Worm (Caenorhabditis elegans) whole organism, L2 larva: ENCODE results near the gene tir-1.
"Not testable (repeated sequence)": the region's sequence is repeated elsewhere in the genome, so short reads cannot be mapped to it uniquely, and the experiment has no call there.

Source experiments
- C34F6.9 ChIP-seq: fragments of 150-350 bp; optimal IDR thresholded peaks from 2 replicates; lab custom pipeline; 2014; ENCODE audit warnings: missing biosample characterization, missing genetic modification characterization
- F13H6.1 ChIP-seq: sonication (generic microtip); optimal IDR thresholded peaks from 2 replicates; lab custom pipeline; 2016; ENCODE audit warnings: missing genetic modification characterization, missing compliant biosample characterization
- ceh-82 ChIP-seq: fragments of 150-350 bp; optimal IDR thresholded peaks from 2 replicates; lab custom pipeline; 2014; ENCODE audit warnings: missing biosample characterization, missing genetic modification characterization
- crh-2 ChIP-seq: sonication (generic microtip); optimal IDR thresholded peaks from 2 replicates; lab custom pipeline; 2017; ENCODE audit warnings: missing biosample characterization, missing genetic modification characterization
- egl-27 ChIP-seq: sonication (generic microtip); optimal IDR thresholded peaks from 3 replicates; lab custom pipeline; 2017; ENCODE audit warnings: missing biosample characterization, missing genetic modification reagents, missing genetic modification characterization
- elt-3 ChIP-seq: sonication (generic microtip); optimal IDR thresholded peaks from 2 replicates; lab custom pipeline; 2017; ENCODE audit warnings: missing biosample characterization, missing genetic modification characterization
- lin-11 ChIP-seq: fragments of 150-350 bp; sonication (generic microtip); optimal IDR thresholded peaks from 2 replicates; lab custom pipeline; 2014; ENCODE audit warnings: missing biosample characterization, missing genetic modification characterization, inconsistent platforms, mixed read lengths
- lin-39 ChIP-seq: fragments of 150-350 bp; optimal IDR thresholded peaks from 2 replicates; lab custom pipeline; 2014; ENCODE audit warnings: missing biosample characterization, missing genetic modification reagents, missing genetic modification characterization
- lsy-2 ChIP-seq, 2 experiments: fragments of 150-350 bp in 1 of 2; sonication (generic microtip) in 1 of 2; optimal IDR thresholded peaks; 2 replicates each; lab custom pipeline; 2014 to 2017; ENCODE audit warnings: missing biosample characterization in 2 of 2, missing genetic modification characterization in 2 of 2
- mbf-1 ChIP-seq: sonication (generic microtip); optimal IDR thresholded peaks from 2 replicates; lab custom pipeline; 2017; ENCODE audit warnings: missing biosample characterization, missing genetic modification characterization
- mdl-1 ChIP-seq, 2 experiments: fragments of 150-350 bp in 1 of 2; sonication (generic microtip) in 1 of 2; optimal IDR thresholded peaks; 2 replicates each; lab custom pipeline; 2017; ENCODE audit warnings: missing biosample characterization in 2 of 2, missing genetic modification characterization in 2 of 2
- nhr-10 ChIP-seq: sonication (generic microtip); optimal IDR thresholded peaks from 2 replicates; lab custom pipeline; 2017; ENCODE audit warnings: missing biosample characterization, missing genetic modification characterization
- nhr-12 ChIP-seq: fragments of 150-350 bp; optimal IDR thresholded peaks from 2 replicates; lab custom pipeline; 2014; ENCODE audit warnings: missing biosample characterization, missing genetic modification characterization
- nhr-25 ChIP-seq: fragments of 150-350 bp; sonication (generic microtip); optimal IDR thresholded peaks from 3 replicates; lab custom pipeline; 2014; ENCODE audit warnings: missing biosample characterization, missing genetic modification characterization
- nhr-6 ChIP-seq: fragments of 150-350 bp; optimal IDR thresholded peaks from 2 replicates; lab custom pipeline; 2014; ENCODE audit warnings: missing biosample characterization, missing genetic modification characterization
- peb-1 ChIP-seq: fragments of 150-350 bp; optimal IDR thresholded peaks from 2 replicates; lab custom pipeline; 2014; ENCODE audit warnings: missing biosample characterization, missing genetic modification characterization
- sma-3 ChIP-seq: sonication (generic microtip); optimal IDR thresholded peaks from 2 replicates; lab custom pipeline; 2016; ENCODE audit warnings: missing genetic modification reagents, missing genetic modification characterization, missing compliant biosample characterization
- sma-9 ChIP-seq, 2 experiments: fragments of 150-350 bp in 1 of 2; sonication (generic microtip) in 1 of 2; optimal IDR thresholded peaks; 2 replicates each; lab custom pipeline; 2014 to 2016; ENCODE audit warnings: missing genetic modification characterization in 2 of 2, mild to moderate bottlenecking in 1 of 2, missing biosample characterization in 1 of 2, missing compliant biosample characterization in 1 of 2, missing genetic modification reagents in 1 of 2, moderate library complexity in 1 of 2
- snpc-4 ChIP-seq: fragments of 150-350 bp; optimal IDR thresholded peaks from 2 replicates; lab custom pipeline; 2014; ENCODE audit warnings: missing biosample characterization, missing genetic modification characterization
- unc-55 ChIP-seq: fragments of 150-350 bp; sonication (generic microtip); optimal IDR thresholded peaks from 3 replicates; lab custom pipeline; 2014; ENCODE audit warnings: missing biosample characterization, missing genetic modification reagents, missing genetic modification characterization
- ztf-11 ChIP-seq: sonication (generic microtip); optimal IDR thresholded peaks from 2 replicates; lab custom pipeline; 2017; ENCODE audit warnings: missing biosample characterization, missing genetic modification characterization

The tir-1 gene

DNA sequence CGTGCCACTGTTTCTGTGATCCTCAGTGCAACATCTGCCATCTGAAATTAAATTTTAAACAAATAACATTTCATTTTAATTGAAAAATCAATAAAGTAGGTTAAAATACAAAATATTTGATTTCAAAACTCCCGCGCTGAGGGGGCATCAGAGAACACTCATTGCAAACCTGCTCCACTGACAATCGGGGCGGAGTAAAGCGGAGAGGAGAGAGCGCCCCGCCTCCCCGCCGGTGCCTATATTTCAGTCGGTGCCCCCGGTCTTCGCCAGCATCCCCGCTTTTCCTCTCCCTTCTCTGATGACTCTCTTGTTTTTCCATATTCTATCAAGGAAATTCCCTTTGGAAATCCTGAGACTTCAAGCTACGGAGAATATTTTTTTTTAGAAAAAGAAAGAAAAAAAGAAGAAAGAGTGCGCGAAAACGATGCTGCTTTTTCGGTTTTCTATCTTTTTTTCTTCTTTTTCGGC lies 38.5 kb downstream of the tir-1 start, which contains the start of gene brc-1 (continued):
- TF ChIP-seq F13H6.1 (tag; lab: Kevin White, UChicago) = peak; percentile 78
- TF ChIP-seq elt-3 (tag; lab: Kevin White, UChicago) = no peak
- TF ChIP-seq snpc-4 (tag; lab: Kevin White, UChicago) = peak; percentile 68
- peak; percentile 63 for TF ChIP-seq nhr-25
- peak; percentile 53 for TF ChIP-seq egl-27 (tag; lab: Kevin White, UChicago)

DNA sequence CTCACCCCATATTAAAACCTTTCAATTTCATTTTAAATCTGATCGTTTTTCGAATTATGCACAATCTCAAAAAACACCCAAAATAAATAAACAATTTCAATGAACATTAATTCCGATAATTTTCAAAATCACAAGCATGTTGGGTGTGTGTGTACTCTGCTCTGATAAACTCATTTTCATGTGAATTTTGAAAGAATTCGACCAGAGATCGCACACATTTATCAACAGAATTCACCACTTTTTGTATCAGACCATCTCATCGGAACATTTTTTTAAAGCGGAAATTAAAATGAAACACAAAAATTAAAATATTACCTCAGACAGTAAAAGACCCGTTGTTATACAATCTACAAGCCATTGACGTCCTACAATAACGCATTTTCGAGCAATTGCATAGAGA lies 43.4 kb downstream of the tir-1 start:
- TF ChIP-seq sma-9 (GFP tag; optimal IDR thresholded peaks at IDR 0.05; lab: Kevin White, UChicago) = peak; percentile 58
- TF ChIP-seq sma-9 (tag; optimal IDR thresholded peaks at IDR 0.05; lab: Kevin White, UChicago) = not testable (repeated sequence)

DNA sequence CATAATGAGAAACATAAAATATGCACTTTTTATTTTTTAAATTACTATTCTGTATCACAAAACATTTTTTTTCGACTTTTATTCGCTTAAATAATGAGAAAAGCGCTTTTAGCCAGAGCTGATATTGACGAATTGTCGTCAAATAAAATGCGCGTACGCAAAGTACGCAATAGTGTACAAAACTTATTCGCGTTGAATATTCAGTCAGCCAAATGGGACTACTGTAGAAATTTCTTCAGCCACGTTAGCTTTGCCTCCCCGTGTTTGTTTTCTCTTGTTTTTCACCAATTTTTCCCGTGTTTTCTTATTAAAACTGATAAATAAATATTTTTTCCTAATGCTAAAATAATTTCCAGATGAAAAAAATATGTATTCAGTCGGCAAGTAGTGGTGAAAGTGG lies 44.4 kb downstream of the tir-1 start:
- peak; percentile 72 to 95 for TF ChIP-seq lsy-2 (tag; optimal IDR thresholded peaks at IDR 0.05; lab: Kevin White, UChicago)
- TF ChIP-seq sma-3 = peak; percentile 72
- peak; percentile 31 for TF ChIP-seq F13H6.1 (tag; lab: Kevin White, UChicago)
- peak; percentile 4 for TF ChIP-seq unc-55 (GFP tag; lab: Kevin White, UChicago)
- TF ChIP-seq, all 48 proteins: peak for 4; not testable (repeated sequence) for 44

DNA sequence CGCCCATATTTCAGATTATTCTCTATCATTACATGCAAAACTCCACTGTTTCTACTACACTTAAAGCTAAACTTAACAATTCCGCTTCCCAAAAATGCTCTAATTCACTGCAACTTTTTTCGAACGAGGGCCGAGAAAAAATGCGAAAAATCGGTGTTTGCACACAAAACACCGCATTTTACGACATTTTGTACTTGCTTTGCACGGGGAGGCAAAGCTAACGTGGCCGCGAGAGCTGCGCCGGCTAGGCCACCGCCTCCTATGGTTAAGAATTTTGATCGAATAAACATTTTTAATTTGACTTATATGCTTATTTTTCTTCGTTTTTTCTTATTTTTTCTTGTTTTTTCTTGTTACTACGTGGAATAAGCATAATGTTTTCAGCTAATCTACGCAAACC lies 46.6 kb downstream of the tir-1 start:
- TF ChIP-seq F13H6.1 (tag; lab: Kevin White, UChicago) (peak; percentile 7), sma-3 (peak; percentile 14), C34F6.9 (tag; lab: Kevin White, UChicago) (peak; percentile 27), sma-9 (GFP tag; optimal IDR thresholded peaks at IDR 0.05; lab: Kevin White, UChicago) (peak; percentile 50), lsy-2 (tag; optimal IDR thresholded peaks at IDR 0.05; lab: Kevin White, UChicago) (peak; percentile 66 to 87)
- not testable (repeated sequence) for TF ChIP-seq sma-9 (tag; optimal IDR thresholded peaks at IDR 0.05; lab: Kevin White, UChicago)

DNA sequence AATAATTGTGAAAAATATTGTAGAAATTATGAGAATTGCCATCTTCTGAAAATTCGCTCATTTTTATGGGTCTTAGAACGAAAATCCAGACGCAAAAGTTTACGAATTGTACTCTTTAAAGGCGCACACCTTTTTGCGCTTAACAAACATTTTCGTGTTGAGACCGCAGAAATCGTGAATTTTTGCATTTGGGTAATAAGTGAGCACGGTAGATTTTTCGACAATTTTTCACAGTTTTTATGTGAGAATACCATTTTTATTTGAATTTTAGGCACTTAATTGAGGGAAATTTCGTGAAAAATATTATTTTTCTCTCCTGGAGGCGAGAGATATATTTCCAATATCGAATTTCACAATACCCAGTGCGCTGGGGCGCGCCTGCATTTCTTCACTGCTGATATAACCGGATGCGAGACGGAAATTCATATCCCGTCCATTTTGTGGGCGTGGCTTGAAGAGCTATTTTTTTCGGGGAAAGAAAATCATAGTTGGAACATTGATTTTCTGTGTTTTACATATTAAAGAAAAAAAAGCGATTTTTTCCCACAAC lies 49.3 kb downstream of the tir-1 start, which contains the start of gene cyp-25A4:
Gene cyp-25A4 (minus strand): TSS at position 51 of the 550 bp plus-strand sequence.
- peak in 1 of 2 experiments; percentile 9 for TF ChIP-seq lsy-2 (tag; optimal IDR thresholded peaks at IDR 0.05; lab: Kevin White, UChicago)
- TF ChIP-seq, all 48 proteins: peak for 1; not testable (repeated sequence) for 47

DNA sequence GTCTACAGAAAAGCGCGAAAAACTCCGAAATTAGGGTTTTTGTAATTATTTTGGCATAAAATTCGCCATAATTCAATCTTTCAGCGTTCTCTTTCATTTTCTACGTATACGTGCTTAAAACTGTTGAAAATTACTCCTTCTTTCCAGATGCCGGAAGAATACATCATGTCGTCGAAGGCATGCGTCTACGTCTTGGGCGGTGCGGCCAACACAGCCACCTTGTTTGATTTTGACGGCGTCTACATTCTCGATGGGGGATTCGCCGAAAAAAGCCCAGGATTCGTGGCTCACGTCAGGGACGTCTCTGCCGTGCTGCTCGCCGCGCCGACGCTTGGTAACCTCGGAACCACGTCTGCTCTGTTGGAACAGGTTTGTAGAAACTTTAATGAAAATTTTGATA lies 56.7 kb downstream of the tir-1 start, which contains the start of gene maph-1.3:
Gene maph-1.3 (plus strand): TSS at position 148 of the 400 bp plus-strand sequence.
- TF ChIP-seq egl-27 (tag; lab: Kevin White, UChicago); nhr-25; crh-2 (tag; lab: Kevin White, UChicago): not testable (repeated sequence)

DNA sequence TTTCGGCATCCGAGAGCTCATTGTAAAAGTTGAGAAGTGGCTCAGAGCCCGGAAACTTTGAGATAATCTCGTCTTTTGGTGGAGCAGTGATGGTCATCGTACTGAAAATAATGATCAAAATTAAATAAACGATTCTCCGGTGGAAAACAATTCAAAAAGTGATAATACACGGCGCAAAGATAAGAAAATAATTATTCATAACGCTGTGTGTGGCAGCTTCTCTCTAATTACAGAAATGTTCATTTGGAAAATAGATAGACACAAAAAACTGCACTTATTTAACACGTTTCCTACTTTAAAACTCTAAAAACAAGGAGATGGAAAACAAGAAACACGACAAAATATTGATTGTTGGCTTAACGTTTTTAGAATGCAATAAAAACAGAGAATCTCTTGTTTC lies 57.9 kb downstream of the tir-1 start, which contains the start of gene C36A4.4:
Gene C36A4.4 (minus strand): TSS at position 101 of the 400 bp plus-strand sequence.
- not testable (repeated sequence) for TF ChIP-seq nhr-6 (tag; lab: Kevin White, UChicago); nhr-10; F13H6.1 (tag; lab: Kevin White, UChicago)

DNA sequence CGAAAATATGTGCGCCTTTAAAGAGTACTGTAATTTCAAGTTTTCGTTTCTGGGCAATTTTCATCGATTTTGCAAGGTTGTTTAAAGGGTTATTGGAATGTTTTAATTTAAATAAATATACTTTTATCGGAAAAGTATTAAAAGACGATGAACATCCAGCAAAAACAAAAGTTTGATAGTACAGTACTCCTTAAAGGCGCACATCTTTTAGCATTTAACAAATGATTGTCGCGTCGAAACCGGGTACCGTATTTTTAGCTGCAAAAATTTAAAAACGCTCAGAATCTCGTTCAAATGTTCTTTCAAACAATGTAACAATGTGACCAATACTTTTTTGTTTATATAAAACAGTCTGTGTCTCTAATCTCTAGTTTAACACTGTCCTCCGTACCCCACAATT lies 61.2 kb downstream of the tir-1 start, which contains the start of gene C36A4.11:
Gene C36A4.11 (plus strand): TSS at position 301 of the 400 bp plus-strand sequence.
- TF ChIP-seq mbf-1 (tag; lab: Kevin White, UChicago); lin-39 (tag; lab: Kevin White, UChicago); mdl-1 (tag; optimal IDR thresholded peaks at IDR 0.05; lab: Kevin White, UChicago): not testable (repeated sequence)

DNA sequence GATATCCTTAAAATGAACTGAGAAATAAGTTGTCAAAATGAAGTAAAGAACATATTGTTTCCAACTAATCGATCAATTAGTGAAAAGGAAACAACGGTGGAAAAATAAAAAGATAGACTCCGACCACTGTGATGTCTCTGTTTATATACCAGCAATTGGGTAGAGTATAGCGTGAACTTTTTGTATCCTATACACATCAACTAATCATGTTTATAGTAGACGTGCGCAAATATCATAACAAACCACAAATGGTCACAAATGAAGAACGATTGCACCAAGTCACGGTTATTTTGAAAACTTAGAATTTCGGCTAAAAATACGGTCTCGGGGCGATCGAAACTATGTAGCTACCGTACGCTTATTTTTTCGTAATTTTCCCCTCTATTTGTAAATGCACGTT lies 61.8 kb downstream of the tir-1 start, which contains the start of gene cyp-25A3:
Gene cyp-25A3 (minus strand): TSS at position 101 of the 400 bp plus-strand sequence.
- no peak for TF ChIP-seq ztf-11 (tag; lab: Kevin White, UChicago)
- TF ChIP-seq peb-1 (tag; lab: Kevin White, UChicago) = no peak
- no peak for TF ChIP-seq ceh-82 (tag; lab: Kevin White, UChicago)
- TF ChIP-seq nhr-12 (tag; lab: Kevin White, UChicago) = no peak
- TF ChIP-seq lin-11 (tag; lab: Kevin White, UChicago) = no peak
